Fruit fly (Drosophila melanogaster) whole organism, embryonic: ENCODE results near the gene sle.

Experiments used
- Aef1 ChIP-seq: fragments of 200-800 bp; sonication (Bioruptor generic); IDR thresholded peaks from 3 replicates; pipeline ENCODE4 v1.3.6; 2022; ENCODE audit warnings: missing biosample characterization, missing genetic modification characterization
- Asciz ChIP-seq: fragments of 200-800 bp; sonication (Bioruptor generic); optimal IDR thresholded peaks from 2 replicates; lab custom pipeline; 2017; ENCODE audit warnings: missing biosample characterization, mild to moderate bottlenecking, missing genetic modification characterization, missing genetic modification reagents
- Atf6 ChIP-seq: fragments of 200-800 bp; sonication (Bioruptor generic); IDR thresholded peaks from 2 replicates; pipeline ENCODE4 v1.3.6; 2022; ENCODE audit warnings: missing biosample characterization, missing genetic modification characterization
- CG10366 ChIP-seq: fragments of 200-800 bp; sonication (Bioruptor generic); IDR thresholded peaks from 2 replicates; pipeline ENCODE4 v1.3.6; 2022; ENCODE audit warnings: missing biosample characterization, missing genetic modification characterization
- CG11456 ChIP-seq: fragments of 200-800 bp; sonication (Bioruptor generic); IDR thresholded peaks from 3 replicates; pipeline ENCODE4 v1.3.6; 2022; ENCODE audit warnings: missing biosample characterization, missing genetic modification characterization
- CG15011 ChIP-seq: fragments of 200-800 bp; sonication (Bioruptor generic); optimal IDR thresholded peaks from 3 replicates; lab custom pipeline; 2018; ENCODE audit warnings: missing biosample characterization, mild to moderate bottlenecking, missing genetic modification characterization
- CG15269 ChIP-seq: fragments of 200-800 bp; sonication (Bioruptor generic); optimal IDR thresholded peaks from 2 replicates; lab custom pipeline; 2018; ENCODE audit warnings: missing biosample characterization, mild to moderate bottlenecking, missing genetic modification characterization, moderate library complexity
- CG16779 ChIP-seq: fragments of 200-800 bp; sonication (Bioruptor generic); IDR thresholded peaks from 2 replicates; pipeline ENCODE4 v1.3.6; 2022; ENCODE audit warnings: missing biosample characterization, missing genetic modification characterization
- CG17359 ChIP-seq: fragments of 200-800 bp; sonication (Bioruptor generic); optimal IDR thresholded peaks from 3 replicates; lab custom pipeline; 2018; ENCODE audit warnings: missing biosample characterization, mild to moderate bottlenecking, missing genetic modification characterization, moderate library complexity
- CG18619 ChIP-seq: fragments of 200-800 bp; sonication (Bioruptor generic); optimal IDR thresholded peaks from 3 replicates; lab custom pipeline; 2017; ENCODE audit warnings: missing biosample characterization, mild to moderate bottlenecking, missing genetic modification characterization
- CG2129 ChIP-seq: fragments of 200-800 bp; sonication (Bioruptor generic); IDR thresholded peaks from 2 replicates; pipeline ENCODE4 v1.3.6; 2022; ENCODE audit warnings: missing biosample characterization, missing genetic modification characterization; ENCODE audit not compliant: partially characterized antibody
- CG31224 ChIP-seq: fragments of 200-800 bp; sonication (Bioruptor generic); IDR thresholded peaks from 2 replicates; pipeline ENCODE4 v1.3.6; 2022; ENCODE audit warnings: missing biosample characterization, missing genetic modification characterization
- CG32772 ChIP-seq: fragments of 200-800 bp; sonication (Bioruptor generic); IDR thresholded peaks from 2 replicates; pipeline ENCODE4 v1.3.6; 2022; ENCODE audit warnings: missing biosample characterization, missing genetic modification characterization
- CG6254 ChIP-seq: fragments of 200-800 bp; sonication (Bioruptor generic); optimal IDR thresholded peaks from 3 replicates; lab custom pipeline; 2017; ENCODE audit warnings: mild to moderate bottlenecking, missing biosample characterization, missing genetic modification reagents, missing genetic modification characterization
- CG7928 ChIP-seq: fragments of 200-800 bp; sonication (Bioruptor generic); optimal IDR thresholded peaks from 2 replicates; lab custom pipeline; 2017; ENCODE audit warnings: missing biosample characterization, mild to moderate bottlenecking, missing genetic modification characterization
- CG8290 ChIP-seq, 3 experiments: fragments of 200-800 bp; sonication (Bioruptor generic); optimal IDR thresholded peaks; 2 replicates each; lab custom pipeline; 2016 to 2019; ENCODE audit warnings: missing biosample characterization in 3 of 3, missing genetic modification characterization in 3 of 3, mild to moderate bottlenecking in 2 of 3, moderate library complexity in 1 of 3
- CG8944 ChIP-seq: fragments of 200-800 bp; sonication (Bioruptor generic); optimal IDR thresholded peaks from 3 replicates; lab custom pipeline; 2016; ENCODE audit warnings: missing biosample characterization, missing genetic modification characterization
- CG9215 ChIP-seq: fragments of 200-800 bp; sonication (Bioruptor generic); IDR thresholded peaks from 2 replicates; pipeline ENCODE4 v1.3.6; 2022; ENCODE audit warnings: missing biosample characterization, missing genetic modification characterization
- CkIIα-i1 ChIP-seq: fragments of 200-800 bp; sonication (Bioruptor generic); IDR thresholded peaks from 2 replicates; pipeline ENCODE4 v1.3.6; 2022; ENCODE audit warnings: missing biosample characterization, missing genetic modification characterization
- D19A ChIP-seq: fragments of 200-800 bp; optimal IDR thresholded peaks from 3 replicates; lab custom pipeline; 2019; ENCODE audit warnings: missing biosample characterization, mild to moderate bottlenecking, missing genetic modification characterization, moderate library complexity
- E2f2 ChIP-seq: fragments of 200-800 bp; sonication (Bioruptor generic); IDR thresholded peaks from 2 replicates; pipeline ENCODE4 v1.3.6; 2022; ENCODE audit warnings: missing biosample characterization, missing genetic modification characterization
- H2.0 ChIP-seq: fragments of 200-800 bp; sonication (Bioruptor generic); IDR thresholded peaks from 2 replicates; pipeline ENCODE4 v1.3.6; 2022; ENCODE audit warnings: missing biosample characterization, missing genetic modification characterization
- Hmx ChIP-seq: fragments of 200-800 bp; sonication (Bioruptor generic); optimal IDR thresholded peaks from 2 replicates; lab custom pipeline; 2016; ENCODE audit warnings: missing biosample characterization, missing genetic modification characterization
- Lim3 ChIP-seq: fragments of 200-800 bp; sonication (Bioruptor generic); IDR thresholded peaks from 2 replicates; pipeline ENCODE4 v1.3.6; 2022; ENCODE audit warnings: missing biosample characterization, missing genetic modification characterization
- Med ChIP-seq: fragments of 200-800 bp; sonication (Bioruptor generic); peaks from one replicate; lab custom pipeline; 2016; ENCODE audit warnings: missing biosample characterization, missing genetic modification characterization, mild to moderate bottlenecking, inconsistent platforms, moderate library complexity
- Mrtf ChIP-seq: fragments of 200-800 bp; sonication (Bioruptor generic); IDR thresholded peaks from 3 replicates; pipeline ENCODE4 v1.3.6; 2022; ENCODE audit warnings: missing biosample characterization, missing genetic modification characterization
- Nf-YC ChIP-seq: fragments of 200-800 bp; optimal IDR thresholded peaks from 3 replicates; lab custom pipeline; 2019; ENCODE audit warnings: missing biosample characterization, mild to moderate bottlenecking, missing genetic modification characterization, moderate library complexity
- Oaz ChIP-seq: fragments of 200-800 bp; sonication (Bioruptor generic); IDR thresholded peaks from 2 replicates; pipeline ENCODE4 v1.3.6; 2022; ENCODE audit warnings: missing biosample characterization, missing genetic modification characterization
- Rfx ChIP-seq: fragments of 200-800 bp; sonication (Bioruptor generic); IDR thresholded peaks from 2 replicates; pipeline ENCODE4 v1.3.6; 2022; ENCODE audit warnings: missing biosample characterization, missing genetic modification characterization
- Scr ChIP-seq: fragments of 200-800 bp; sonication (Bioruptor generic); IDR thresholded peaks from 2 replicates; pipeline ENCODE4 v1.3.6; 2022; ENCODE audit warnings: missing biosample characterization, missing genetic modification characterization; ENCODE audit not compliant: partially characterized antibody
- Spps ChIP-seq: fragments of 200-800 bp; sonication (Bioruptor generic); optimal IDR thresholded peaks from 2 replicates; lab custom pipeline; 2018; ENCODE audit warnings: missing biosample characterization, mild to moderate bottlenecking, missing genetic modification characterization
- Usf ChIP-seq: fragments of 200-800 bp; sonication (Bioruptor generic); optimal IDR thresholded peaks from 2 replicates; lab custom pipeline; 2017; ENCODE audit warnings: missing genotype, missing biosample characterization, missing genetic modification characterization
- ash1 ChIP-seq: fragments of 200-800 bp; sonication (Bioruptor generic); optimal IDR thresholded peaks from 2 replicates; lab custom pipeline; 2018; ENCODE audit warnings: missing biosample characterization, mild to moderate bottlenecking, missing genetic modification characterization
- cas ChIP-seq: fragments of 200-800 bp; sonication (Bioruptor generic); IDR thresholded peaks from 2 replicates; pipeline ENCODE4 v1.3.6; 2022; ENCODE audit warnings: missing biosample characterization, missing genetic modification characterization
- gcm2 ChIP-seq: fragments of 200-800 bp; sonication (Bioruptor generic); optimal IDR thresholded peaks from 2 replicates; lab custom pipeline; 2016; ENCODE audit warnings: missing biosample characterization, missing genetic modification characterization
- gem ChIP-seq: fragments of 200-800 bp; sonication (Bioruptor generic); optimal IDR thresholded peaks from 2 replicates; lab custom pipeline; 2019; ENCODE audit warnings: missing biosample characterization, mild to moderate bottlenecking, missing genetic modification characterization, moderate library complexity
- h ChIP-seq: fragments of >200 bp; optimal IDR thresholded peaks from 2 replicates; lab custom pipeline; 2017
- lbe ChIP-seq: fragments of 200-800 bp; sonication (Bioruptor generic); optimal IDR thresholded peaks from 2 replicates; lab custom pipeline; 2016; ENCODE audit warnings: missing biosample characterization, mild to moderate bottlenecking, missing genetic modification characterization
- pfk ChIP-seq: fragments of 200-800 bp; sonication (Bioruptor generic); optimal IDR thresholded peaks from 2 replicates; lab custom pipeline; 2018; ENCODE audit warnings: missing biosample characterization, mild to moderate bottlenecking, missing genetic modification characterization, moderate library complexity
- pum ChIP-seq: fragments of 200-800 bp; sonication (Bioruptor generic); optimal IDR thresholded peaks from 2 replicates; lab custom pipeline; 2016; ENCODE audit warnings: missing biosample characterization, missing genetic modification characterization
- pzg ChIP-seq: fragments of 200-800 bp; sonication (Bioruptor generic); optimal IDR thresholded peaks from 3 replicates; lab custom pipeline; 2018; ENCODE audit warnings: missing biosample characterization, mild to moderate bottlenecking, missing genetic modification characterization, moderate library complexity
- scrt ChIP-seq: fragments of 200-800 bp; sonication (Bioruptor generic); optimal IDR thresholded peaks from 2 replicates; lab custom pipeline; 2018; ENCODE audit warnings: missing biosample characterization, mild to moderate bottlenecking, missing genetic modification characterization, moderate library complexity
- sens-2 ChIP-seq: fragments of 200-800 bp; sonication (Bioruptor generic); IDR thresholded peaks from 2 replicates; pipeline ENCODE4 v1.3.6; 2022; ENCODE audit warnings: missing biosample characterization, missing genetic modification characterization
- shn ChIP-seq: fragments of 200-800 bp; sonication (Bioruptor generic); optimal IDR thresholded peaks from 3 replicates; lab custom pipeline; 2016; ENCODE audit warnings: missing biosample characterization, missing genetic modification characterization
- sima ChIP-seq: fragments of 200-800 bp; sonication (Bioruptor generic); optimal IDR thresholded peaks from 2 replicates; lab custom pipeline; 2016; ENCODE audit warnings: missing biosample characterization, missing genetic modification characterization
- stc ChIP-seq: fragments of 200-800 bp; sonication (Bioruptor generic); IDR thresholded peaks from 2 replicates; pipeline ENCODE4 v1.3.6; 2022; ENCODE audit warnings: missing biosample characterization, missing genetic modification characterization
- tgo ChIP-seq: fragments of 200-800 bp; sonication (Bioruptor generic); IDR thresholded peaks from 3 replicates; pipeline ENCODE4 v1.3.6; 2022; ENCODE audit warnings: missing biosample characterization, missing genetic modification characterization
- toy ChIP-seq: fragments of 200-800 bp; sonication (Bioruptor generic); IDR thresholded peaks from 2 replicates; pipeline ENCODE4 v1.3.6; 2022; ENCODE audit warnings: missing biosample characterization, missing genetic modification characterization
- trh ChIP-seq: fragments of 200-800 bp; sonication (Bioruptor generic); optimal IDR thresholded peaks from 2 replicates; lab custom pipeline; 2016; ENCODE audit warnings: missing biosample characterization, missing genetic modification characterization
- z ChIP-seq: fragments of 200-800 bp; sonication (Bioruptor generic); IDR thresholded peaks from 3 replicates; pipeline ENCODE4 v1.3.6; 2022; ENCODE audit warnings: missing biosample characterization, missing genetic modification characterization

The sle gene

DNA sequence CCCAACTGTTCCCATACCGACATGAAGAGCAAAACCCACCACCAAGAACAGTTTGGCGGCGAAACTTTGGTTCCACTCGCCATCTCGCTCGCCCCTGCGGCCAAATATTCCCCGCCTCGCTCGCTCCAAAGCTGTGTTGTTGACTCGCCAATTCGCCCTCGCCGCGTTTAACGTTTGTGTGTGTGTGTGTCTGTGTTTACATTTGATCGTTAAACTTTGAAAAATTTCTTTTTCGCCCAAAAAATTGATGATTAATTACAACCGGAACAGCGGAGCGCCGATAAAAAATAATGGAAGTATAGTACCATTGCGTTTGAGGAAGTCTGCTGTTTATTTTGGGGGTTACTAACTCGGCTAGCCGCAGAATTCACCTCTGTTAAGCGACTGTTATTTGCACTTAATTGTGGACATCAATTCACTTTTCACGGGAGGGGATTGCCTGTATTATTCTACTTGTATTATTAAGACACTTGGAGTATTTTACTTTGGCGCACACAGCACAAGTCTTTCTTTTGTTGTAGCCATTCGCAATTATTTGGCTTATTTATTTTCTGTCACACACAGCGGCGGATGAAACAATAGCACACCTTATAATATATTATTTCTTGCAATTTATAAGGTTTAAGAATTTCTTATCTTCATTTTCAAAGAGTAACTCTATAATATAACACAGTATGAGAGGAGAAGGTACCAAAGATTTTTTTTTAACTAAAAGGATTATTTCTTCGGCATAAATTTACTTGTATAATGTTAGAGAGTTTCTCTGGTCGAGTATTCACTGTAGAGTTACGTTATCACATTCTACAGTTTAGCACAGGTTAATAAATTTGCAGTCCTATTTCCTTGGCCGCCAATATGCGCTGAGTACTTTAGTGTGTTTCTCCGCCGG is 18.1 kb downstream of the sle start (continued):
- TF ChIP-seq CkIIα-i1 (GFP tag; lab: Robert Waterston, UW) (no peak), Rfx (GFP tag; lab: Robert Waterston, UW) (no peak), Oaz (GFP tag; lab: Robert Waterston, UW) (no peak), z (no peak), pzg (GFP tag; lab: Kevin White, UChicago) (peak; percentile 41), CG10366 (GFP tag; lab: Robert Waterston, UW) (no peak), Mrtf (GFP tag; lab: Robert Waterston, UW) (no peak), CG18619 (GFP tag; lab: Kevin White, UChicago) (peak; percentile 81), CG15269 (tag; lab: Kevin White, UChicago) (peak; percentile 90), CG17359 (tag; lab: Kevin White, UChicago) (peak; percentile 76), toy (GFP tag; lab: Robert Waterston, UW) (no peak), tgo (GFP tag; lab: Robert Waterston, UW) (no peak), H2.0 (GFP tag; lab: Robert Waterston, UW) (no peak), sima (GFP tag; lab: Kevin White, UChicago) (peak; percentile 11), stc (GFP tag; lab: Robert Waterston, UW) (no peak), CG7928 (GFP tag; lab: Kevin White, UChicago) (peak; percentile 67), Aef1 (GFP tag; lab: Robert Waterston, UW) (no peak), ash1 (GFP tag; lab: Kevin White, UChicago) (no peak), Usf (GFP tag; lab: Kevin White, UChicago) (peak; percentile 74), shn (GFP tag; lab: Kevin White, UChicago) (peak; percentile 74), pfk (peak; percentile 71), CG8944 (GFP tag; lab: Kevin White, UChicago) (peak; percentile 44), Spps (tag; lab: Kevin White, UChicago) (peak; percentile 9), Med (GFP tag; lab: Kevin White, UChicago) (peak; percentile 93), lbe (GFP tag; lab: Kevin White, UChicago) (peak; percentile 77), pum (GFP tag; lab: Kevin White, UChicago) (peak; percentile 44), E2f2 (GFP tag; lab: Robert Waterston, UW) (no peak), trh (GFP tag; lab: Kevin White, UChicago) (peak; percentile 59), Scr (GFP tag; lab: Robert Waterston, UW) (no peak), cas (GFP tag; lab: Robert Waterston, UW) (no peak), D19A (tag; lab: Kevin White, UChicago) (peak; percentile 71), CG2129 (no peak), CG16779 (GFP tag; lab: Robert Waterston, UW) (no peak), Atf6 (GFP tag; lab: Robert Waterston, UW) (no peak), CG11456 (GFP tag; lab: Robert Waterston, UW) (no peak), CG31224 (GFP tag; lab: Robert Waterston, UW) (no peak), gem (peak; percentile 91), Nf-YC (tag; lab: Kevin White, UChicago) (peak; percentile 54), CG32772 (GFP tag; lab: Robert Waterston, UW) (no peak), h (lab: Kevin White, UChicago) (no peak), Lim3 (no peak), CG15011 (peak; percentile 74), Hmx (GFP tag; lab: Kevin White, UChicago) (peak; percentile 60), CG6254 (GFP tag; lab: Kevin White, UChicago) (peak; percentile 28), CG9215 (GFP tag; lab: Robert Waterston, UW) (no peak), scrt (GFP tag; lab: Kevin White, UChicago) (peak; percentile 2), gcm2 (GFP tag; lab: Kevin White, UChicago) (peak; percentile 62), CG8290 (GFP tag; optimal IDR thresholded peaks at IDR 0.05; lab: Kevin White, UChicago) (no peak), CG8290 (tag; optimal IDR thresholded peaks at IDR 0.05; lab: Kevin White, UChicago) (peak in 1 of 2 experiments; percentile 82), sens-2 (no peak), Asciz (GFP tag; lab: Kevin White, UChicago) (peak; percentile 37)
